Fruit fly (Drosophila melanogaster) whole organism, embryonic: ENCODE results near the gene CG10435.

Experiments used
- Adf1 ChIP-seq: fragments of 200-800 bp; sonication (Bioruptor generic); IDR thresholded peaks from 2 replicates; pipeline ENCODE4 v1.3.6; 2022; ENCODE audit warnings: missing biosample characterization, missing genetic modification characterization
- CG10543 ChIP-seq: fragments of 200-800 bp; sonication (Bioruptor generic); optimal IDR thresholded peaks from 3 replicates; lab custom pipeline; 2017; ENCODE audit warnings: missing biosample characterization, mild to moderate bottlenecking, missing genetic modification characterization, moderate library complexity
- CG10979 ChIP-seq: fragments of 200-800 bp; sonication (Bioruptor generic); optimal IDR thresholded peaks from 2 replicates; lab custom pipeline; 2018; ENCODE audit warnings: missing biosample characterization, mild to moderate bottlenecking, missing genetic modification characterization, moderate library complexity
- CG13287 ChIP-seq: fragments of 200-800 bp; sonication (Bioruptor generic); IDR thresholded peaks from 2 replicates; pipeline ENCODE4 v1.3.6; 2022; ENCODE audit warnings: missing biosample characterization, missing genetic modification characterization; ENCODE audit not compliant: partially characterized antibody
- CG13296 ChIP-seq: fragments of 200-800 bp; sonication (Bioruptor generic); optimal IDR thresholded peaks from 3 replicates; lab custom pipeline; 2018; ENCODE audit warnings: missing biosample characterization, mild to moderate bottlenecking, missing genetic modification characterization
- CG13624 ChIP-seq: fragments of 200-800 bp; sonication (Bioruptor generic); optimal IDR thresholded peaks from 2 replicates; lab custom pipeline; 2016; ENCODE audit warnings: missing biosample characterization, missing genetic modification characterization
- CG13775 ChIP-seq: fragments of 200-800 bp; sonication (Bioruptor generic); optimal IDR thresholded peaks from 3 replicates; lab custom pipeline; 2017; ENCODE audit warnings: missing biosample characterization, mild to moderate bottlenecking, missing genetic modification characterization
- CG17802 ChIP-seq: fragments of 200-800 bp; sonication (Bioruptor generic); optimal IDR thresholded peaks from 2 replicates; lab custom pipeline; 2018; ENCODE audit warnings: missing biosample characterization, mild to moderate bottlenecking, missing genetic modification characterization, moderate library complexity
- CG1832 ChIP-seq: fragments of 200-800 bp; sonication (Bioruptor generic); optimal IDR thresholded peaks from 2 replicates; lab custom pipeline; 2017; ENCODE audit warnings: missing biosample characterization, mild to moderate bottlenecking, missing genetic modification characterization, inconsistent platforms
- CG32532 ChIP-seq: fragments of 200-800 bp; sonication (Bioruptor generic); IDR thresholded peaks from 2 replicates; pipeline ENCODE4 v1.3.6; 2022; ENCODE audit warnings: missing biosample characterization, missing genetic modification characterization
- CG33213 ChIP-seq: fragments of 200-800 bp; sonication (Bioruptor generic); optimal IDR thresholded peaks from 3 replicates; lab custom pipeline; 2016; ENCODE audit warnings: missing biosample characterization, missing genetic modification characterization
- CG34224 ChIP-seq: fragments of 200-800 bp; sonication (Bioruptor generic); IDR thresholded peaks from 3 replicates; pipeline ENCODE4 v1.3.6; 2022; ENCODE audit warnings: missing biosample characterization, missing genetic modification characterization; ENCODE audit not compliant: partially characterized antibody
- CG4360 ChIP-seq: fragments of 200-800 bp; sonication (Bioruptor generic); IDR thresholded peaks from 2 replicates; pipeline ENCODE4 v1.3.6; 2022; ENCODE audit warnings: missing biosample characterization, missing genetic modification characterization
- CG4424 ChIP-seq: fragments of 200-800 bp; sonication (Bioruptor generic); optimal IDR thresholded peaks from 3 replicates; lab custom pipeline; 2016; ENCODE audit warnings: missing biosample characterization, missing genetic modification characterization
- CG6854 ChIP-seq: fragments of 200-800 bp; sonication (Bioruptor generic); optimal IDR thresholded peaks from 3 replicates; lab custom pipeline; 2017; ENCODE audit warnings: missing biosample characterization, mild to moderate bottlenecking, missing genetic modification characterization
- CG7745 ChIP-seq: fragments of 200-800 bp; sonication (Bioruptor generic); optimal IDR thresholded peaks from 2 replicates; lab custom pipeline; 2018; ENCODE audit warnings: missing biosample characterization, mild to moderate bottlenecking, missing genetic modification characterization, moderate library complexity
- CG8359 ChIP-seq: fragments of 200-800 bp; sonication (Bioruptor generic); optimal IDR thresholded peaks from 2 replicates; lab custom pipeline; 2017; ENCODE audit warnings: missing biosample characterization, mild to moderate bottlenecking, missing genetic modification characterization, borderline replicate concordance
- CG8478 ChIP-seq: fragments of >200 bp; optimal IDR thresholded peaks from 2 replicates; lab custom pipeline; 2018
- Deaf1 ChIP-seq: fragments of 200-800 bp; optimal IDR thresholded peaks from 3 replicates; lab custom pipeline; 2019; ENCODE audit warnings: missing biosample characterization, mild to moderate bottlenecking, missing genetic modification characterization, moderate library complexity
- Dll ChIP-seq: fragments of 200-800 bp; sonication (Bioruptor generic); IDR thresholded peaks from 4 replicates; pipeline ENCODE4 v1.3.6; 2022; ENCODE audit warnings: missing biosample characterization, missing genetic modification characterization; ENCODE audit not compliant: partially characterized antibody
- ERR ChIP-seq: fragments of 200-800 bp; sonication (Bioruptor generic); optimal IDR thresholded peaks from 2 replicates; lab custom pipeline; 2016; ENCODE audit warnings: missing biosample characterization, missing genetic modification characterization
- Eip74EF ChIP-seq, 2 experiments: fragments of 200-800 bp in 1 of 2; fragments of >200 bp in 1 of 2; sonication (Bioruptor generic) in 1 of 2; optimal IDR thresholded peaks; 2 replicates each; lab custom pipeline; 2017 to 2019; ENCODE audit warnings: missing biosample characterization in 2 of 2, missing genetic modification characterization in 2 of 2, mild to moderate bottlenecking in 1 of 2, moderate library complexity in 1 of 2
- Jarid2 ChIP-seq: fragments of 200-800 bp; sonication (Bioruptor generic); optimal IDR thresholded peaks from 3 replicates; lab custom pipeline; 2017; ENCODE audit warnings: mild to moderate bottlenecking, missing biosample characterization, missing genetic modification reagents, missing genetic modification characterization
- Med ChIP-seq: fragments of 200-800 bp; sonication (Bioruptor generic); peaks from one replicate; lab custom pipeline; 2016; ENCODE audit warnings: missing biosample characterization, missing genetic modification characterization, mild to moderate bottlenecking, inconsistent platforms, moderate library complexity
- NC2β ChIP-seq: fragments of 200-800 bp; sonication (Bioruptor generic); optimal IDR thresholded peaks from 2 replicates; lab custom pipeline; 2016; ENCODE audit warnings: missing biosample characterization, missing genetic modification characterization
- NFAT ChIP-seq: fragments of 200-800 bp; sonication (Bioruptor generic); IDR thresholded peaks from 2 replicates; pipeline ENCODE4 v1.3.6; 2022; ENCODE audit warnings: missing biosample characterization, missing genetic modification characterization
- Trl ChIP-seq, 3 experiments: fragments of >200 bp in 2 of 3; fragments of 200-800 bp in 1 of 3; sonication (Bioruptor generic) in 1 of 3; optimal IDR thresholded peaks; 2 replicates in 1 of 3; 3 replicates in 2 of 3; lab custom pipeline; 2016 to 2017; ENCODE audit warnings: missing biosample characterization in 1 of 3, missing genetic modification characterization in 1 of 3
- bab2 ChIP-seq: fragments of 200-800 bp; sonication (Bioruptor generic); optimal IDR thresholded peaks from 2 replicates; lab custom pipeline; 2016; ENCODE audit warnings: missing biosample characterization, missing genetic modification characterization
- chinmo ChIP-seq: fragments of 200-800 bp; sonication (Bioruptor generic); IDR thresholded peaks from 4 replicates; pipeline ENCODE4 v1.3.6; 2022; ENCODE audit warnings: missing biosample characterization, missing genetic modification characterization; ENCODE audit not compliant: partially characterized antibody
- ci ChIP-seq: fragments of 200-800 bp; sonication (Bioruptor generic); IDR thresholded peaks from 3 replicates; pipeline ENCODE4 v1.3.6; 2022; ENCODE audit warnings: missing biosample characterization, missing genetic modification characterization
- cwo ChIP-seq: fragments of 200-800 bp; sonication (Bioruptor generic); optimal IDR thresholded peaks from 3 replicates; lab custom pipeline; 2017; ENCODE audit warnings: missing biosample characterization, missing genetic modification characterization, mild to moderate bottlenecking, moderate library complexity, missing genetic modification reagents
- dysf ChIP-seq: fragments of 200-800 bp; sonication (Bioruptor generic); IDR thresholded peaks from 3 replicates; pipeline ENCODE4 v1.3.6; 2022; ENCODE audit warnings: missing biosample characterization, missing genetic modification characterization
- gce ChIP-seq: fragments of 200-800 bp; sonication (Bioruptor generic); IDR thresholded peaks from 3 replicates; pipeline ENCODE4 v1.3.6; 2022; ENCODE audit warnings: missing biosample characterization, missing genetic modification characterization
- kah ChIP-seq: fragments of 200-800 bp; sonication (Bioruptor generic); optimal IDR thresholded peaks from 2 replicates; lab custom pipeline; 2018; ENCODE audit warnings: missing biosample characterization, mild to moderate bottlenecking, missing genetic modification characterization
- lab ChIP-seq: fragments of 200-800 bp; sonication (Bioruptor generic); optimal IDR thresholded peaks from 3 replicates; lab custom pipeline; 2017; ENCODE audit warnings: missing biosample characterization, missing genetic modification characterization, mild to moderate bottlenecking, moderate library complexity, missing genetic modification reagents
- nom ChIP-seq: fragments of 200-800 bp; sonication (Bioruptor generic); optimal IDR thresholded peaks from 2 replicates; lab custom pipeline; 2017; ENCODE audit warnings: missing biosample characterization, missing genetic modification characterization, mild to moderate bottlenecking, moderate library complexity, missing genetic modification reagents
- phol ChIP-seq: fragments of 200-800 bp; sonication (Bioruptor generic); optimal IDR thresholded peaks from 3 replicates; lab custom pipeline; 2018; ENCODE audit warnings: missing biosample characterization, mild to moderate bottlenecking, missing genetic modification characterization, moderate library complexity
- slbo ChIP-seq: fragments of 200-800 bp; sonication (Bioruptor generic); IDR thresholded peaks from 2 replicates; pipeline ENCODE4 v1.3.6; 2022; ENCODE audit warnings: missing biosample characterization, missing genetic modification characterization
- so ChIP-seq: fragments of 200-800 bp; sonication (Bioruptor generic); IDR thresholded peaks from 3 replicates; pipeline ENCODE4 v1.3.6; 2022; ENCODE audit warnings: missing biosample characterization, missing genetic modification characterization
- sr ChIP-seq: fragments of 200-800 bp; sonication (Bioruptor generic); IDR thresholded peaks from 3 replicates; pipeline ENCODE4 v1.3.6; 2022; ENCODE audit warnings: missing biosample characterization, missing genetic modification characterization
- stc ChIP-seq: fragments of 200-800 bp; sonication (Bioruptor generic); IDR thresholded peaks from 2 replicates; pipeline ENCODE4 v1.3.6; 2022; ENCODE audit warnings: missing biosample characterization, missing genetic modification characterization
- vvl ChIP-seq: fragments of 200-800 bp; sonication (Bioruptor generic); IDR thresholded peaks from 2 replicates; pipeline ENCODE4 v1.3.6; 2022; ENCODE audit warnings: missing biosample characterization, missing genetic modification characterization

CG10435 gene

DNA sequence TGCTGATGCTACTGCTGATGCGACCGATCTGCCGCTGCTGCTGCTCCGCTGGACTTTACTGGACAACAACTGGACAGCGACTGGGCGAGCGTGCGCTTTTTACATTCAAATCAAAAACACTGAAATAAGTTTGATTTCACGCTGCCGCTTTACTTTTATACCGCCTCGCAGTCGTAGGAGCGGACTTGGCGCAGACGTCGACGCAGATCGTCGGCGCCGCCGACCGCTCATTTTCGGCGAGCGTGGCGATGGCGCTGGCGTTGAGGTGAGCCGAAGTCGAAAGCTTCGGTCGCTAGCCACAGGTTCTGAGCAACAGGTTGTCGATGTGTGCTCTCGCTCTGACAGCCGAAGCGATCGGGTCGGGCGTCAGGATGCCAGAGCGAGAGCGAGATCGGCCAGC, 17.3 kb downstream of the CG10435 start, which contains the start of gene Elovl7:
Gene Elovl7 (minus strand): TSS at position 131 of the 400 bp plus-strand sequence.
- TF ChIP-seq Med (GFP tag; lab: Kevin White, UChicago) (peak; percentile 83), CG13287 (GFP tag; lab: Robert Waterston, UW) (peak; percentile 37; the same call in 1 of the 2 replicates), slbo (GFP tag; lab: Robert Waterston, UW) (peak; percentile 23; the same call in 1 of the 2 replicates), nom (GFP tag; lab: Kevin White, UChicago) (peak; percentile 21), CG33213 (GFP tag; lab: Kevin White, UChicago) (no peak), gce (no peak), dysf (no peak), CG17802 (no peak), ci (GFP tag; lab: Robert Waterston, UW) (0 out of 3 replicates have a peak, but pooled peaks have one; percentile 47), CG8359 (GFP tag; lab: Kevin White, UChicago) (peak; percentile 74), CG8478 (lab: Kevin White, UChicago) (no peak), Deaf1 (peak; percentile 95), CG10979 (no peak), sr (GFP tag; lab: Robert Waterston, UW) (0 out of 3 replicates have a peak, but pooled peaks have one; percentile 6), CG34224 (GFP tag; lab: Robert Waterston, UW) (0 out of 3 replicates have a peak, but pooled peaks have one; percentile 23), Jarid2 (peak; percentile 32), stc (peak; percentile 41; the same call in 1 of the 2 replicates), lab (GFP tag; lab: Kevin White, UChicago) (peak; percentile 18), CG4424 (GFP tag; lab: Kevin White, UChicago) (no peak), chinmo (GFP tag; lab: Robert Waterston, UW) (0 out of 4 replicates have a peak, but pooled peaks have one; percentile 44), CG13624 (GFP tag; lab: Kevin White, UChicago) (peak; percentile 1), CG13775 (GFP tag; lab: Kevin White, UChicago) (no peak), so (GFP tag; lab: Robert Waterston, UW) (peak; percentile 58; the same call in 1 of the 3 replicates), vvl (GFP tag; lab: Robert Waterston, UW) (peak; percentile 18; the same call in 1 of the 2 replicates), CG10543 (GFP tag; lab: Kevin White, UChicago) (peak; percentile 27), Dll (0 out of 4 replicates have a peak, but pooled peaks have one; percentile 15), CG32532 (GFP tag; lab: Robert Waterston, UW) (0 out of 2 replicates have a peak, but pooled peaks have one; percentile 12), cwo (GFP tag; lab: Kevin White, UChicago) (no peak), Eip74EF (GFP tag; optimal IDR thresholded peaks at IDR 0.05; lab: Kevin White, UChicago) (peak in 1 of 2 experiments; percentile 17), CG7745 (tag; lab: Kevin White, UChicago) (no peak), CG1832 (GFP tag; lab: Kevin White, UChicago) (peak; percentile 22), NFAT (GFP tag; lab: Robert Waterston, UW) (0 out of 2 replicates have a peak, but pooled peaks have one; percentile 14), phol (tag; lab: Kevin White, UChicago) (no peak), bab2 (GFP tag; lab: Kevin White, UChicago) (no peak), kah (peak; percentile 65), ERR (GFP tag; lab: Kevin White, UChicago) (no peak), CG4360 (GFP tag; lab: Robert Waterston, UW) (no peak), CG13296 (GFP tag; lab: Kevin White, UChicago) (peak; percentile 17), Trl (optimal IDR thresholded peaks at IDR 0.05; lab: Kevin White, UChicago) (peak in 1 of 2 experiments; percentile 24), Trl (GFP tag; optimal IDR thresholded peaks at IDR 0.05; lab: Kevin White, UChicago) (no peak), Adf1 (GFP tag; lab: Robert Waterston, UW) (peak; percentile 93), NC2β (GFP tag; lab: Kevin White, UChicago) (no peak), CG6854 (peak; percentile 19)
